Worm (Caenorhabditis elegans) whole organism, young adult: Measurements from ENCODE around the gene let-19.

Experiments used
- F23B12.7 ChIP-seq: sonication (generic microtip); optimal IDR thresholded peaks from 2 replicates; lab custom pipeline; 2017; ENCODE audit warnings: missing genetic modification characterization, mild to moderate bottlenecking, missing compliant biosample characterization, antibody characterized with exemption, moderate library complexity; ENCODE audit not compliant: insufficient read depth
- F33H1.4 ChIP-seq: fragments of 200-800 bp; sonication (Bioruptor generic); IDR thresholded peaks from 2 replicates; pipeline ENCODE4 v1.3.6; 2022; ENCODE audit warnings: missing genetic modification reagents, missing genetic modification characterization, missing compliant biosample characterization
- F39B2.1 ChIP-seq: fragments of 200-800 bp; sonication (Bioruptor generic); IDR thresholded peaks from 2 replicates; pipeline ENCODE4 v1.3.6; 2022; ENCODE audit warnings: missing genetic modification reagents, missing genetic modification characterization, missing compliant biosample characterization
- F49E8.2 ChIP-seq: sonication (generic microtip); optimal IDR thresholded peaks from 3 replicates; lab custom pipeline; 2017; ENCODE audit warnings: missing genetic modification characterization, mild to moderate bottlenecking, missing compliant biosample characterization, antibody characterized with exemption, moderate library complexity; ENCODE audit not compliant: insufficient read depth
- T07F8.4 ChIP-seq: sonication (generic microtip); optimal IDR thresholded peaks from 2 replicates; lab custom pipeline; 2016; ENCODE audit warnings: mild to moderate bottlenecking, missing genetic modification characterization, moderate library complexity, missing compliant biosample characterization
- Y53G8AR.9 ChIP-seq: fragments of 200-800 bp; sonication (Bioruptor generic); conservative IDR thresholded peaks from 2 replicates; pipeline ENCODE4 v1.3.6; 2022; ENCODE audit warnings: missing genetic modification reagents, missing genetic modification characterization, missing compliant biosample characterization
- Y67H2A.10 ChIP-seq: fragments of 200-800 bp; sonication (Bioruptor generic); conservative IDR thresholded peaks from 2 replicates; pipeline ENCODE4 v1.3.6; 2022; ENCODE audit warnings: missing genetic modification reagents, missing genetic modification characterization, missing compliant biosample characterization
- ama-1 ChIP-seq, 3 experiments: fragments of 150-350 bp in 1 of 3; sonication (generic microtip) in 2 of 3; optimal IDR thresholded peaks; 2 replicates each; lab custom pipeline; 2014 to 2018; ENCODE audit warnings: missing biosample characterization in 2 of 3, missing genetic modification characterization in 2 of 3, missing genetic modification reagents in 2 of 3
- aptf-2 ChIP-seq: fragments of 200-800 bp; sonication (Bioruptor generic); conservative IDR thresholded peaks from 2 replicates; pipeline ENCODE4 v1.3.6; 2022; ENCODE audit warnings: missing genetic modification reagents, missing genetic modification characterization, missing compliant biosample characterization
- aptf-3 ChIP-seq: fragments of 200-800 bp; sonication (Bioruptor generic); IDR thresholded peaks from 2 replicates; pipeline ENCODE4 v1.3.6; 2022; ENCODE audit warnings: missing genetic modification characterization, missing compliant biosample characterization
- attf-6 ChIP-seq: fragments of 200-800 bp; sonication (Bioruptor generic); IDR thresholded peaks from 2 replicates; pipeline ENCODE4 v1.3.6; 2022; ENCODE audit warnings: missing genetic modification reagents, missing genetic modification characterization, missing compliant biosample characterization
- ccch-3 ChIP-seq: fragments of 200-800 bp; sonication (Bioruptor generic); optimal IDR thresholded peaks from 2 replicates; lab custom pipeline; 2018; ENCODE audit warnings: mild to moderate bottlenecking, missing genetic modification characterization, missing compliant biosample characterization
- cebp-2 ChIP-seq: fragments of 200-800 bp; sonication (Bioruptor generic); IDR thresholded peaks from 2 replicates; pipeline ENCODE4 v1.3.6; 2022; ENCODE audit warnings: missing genetic modification characterization, missing compliant biosample characterization
- ceh-40 ChIP-seq: fragments of 200-800 bp; sonication (Bioruptor generic); IDR thresholded peaks from 2 replicates; pipeline ENCODE4 v1.3.6; 2022; ENCODE audit warnings: missing genetic modification characterization, missing compliant biosample characterization
- ceh-58 ChIP-seq: fragments of 200-800 bp; sonication (Bioruptor generic); IDR thresholded peaks from 2 replicates; pipeline ENCODE4 v1.3.6; 2022; ENCODE audit warnings: missing genetic modification characterization, missing compliant biosample characterization
- chd-7 ChIP-seq: sonication (generic microtip); optimal IDR thresholded peaks from 2 replicates; lab custom pipeline; 2016; ENCODE audit warnings: mild to moderate bottlenecking, missing genetic modification characterization, moderate library complexity, missing compliant biosample characterization
- dox-1 ChIP-seq: fragments of 200-800 bp; sonication (Bioruptor generic); IDR thresholded peaks from 2 replicates; pipeline ENCODE4 v1.3.6; 2022; ENCODE audit warnings: missing genetic modification reagents, missing genetic modification characterization, missing compliant biosample characterization
- dpl-1 ChIP-seq: fragments of 150-350 bp; optimal IDR thresholded peaks from 2 replicates; lab custom pipeline; 2014; ENCODE audit warnings: missing biosample characterization, missing genetic modification reagents, missing genetic modification characterization
- egrh-3 ChIP-seq: fragments of 200-800 bp; sonication (Bioruptor generic); IDR thresholded peaks from 2 replicates; pipeline ENCODE4 v1.3.6; 2022; ENCODE audit warnings: missing genetic modification reagents, missing genetic modification characterization, missing compliant biosample characterization
- him-1 ChIP-seq: sonication (generic microtip); optimal IDR thresholded peaks from 2 replicates; lab custom pipeline; 2016; ENCODE audit warnings: missing genotype, missing genetic modification reagents, missing genetic modification characterization, missing compliant biosample characterization
- hlh-26 ChIP-seq: fragments of 200-800 bp; sonication (Bioruptor generic); conservative IDR thresholded peaks from 2 replicates; pipeline ENCODE4 v1.3.6; 2022; ENCODE audit warnings: missing genetic modification reagents, missing genetic modification characterization, missing compliant biosample characterization
- hmg-1.2 ChIP-seq: fragments of 200-800 bp; sonication (Bioruptor generic); IDR thresholded peaks from 2 replicates; pipeline ENCODE4 v1.3.6; 2022; ENCODE audit warnings: missing genetic modification reagents, missing genetic modification characterization, missing compliant biosample characterization
- lag-1 ChIP-seq: fragments of 200-800 bp; sonication (Bioruptor generic); IDR thresholded peaks from 2 replicates; pipeline ENCODE4 v1.3.6; 2022; ENCODE audit warnings: missing genetic modification reagents, missing genetic modification characterization, missing compliant biosample characterization
- let-526 ChIP-seq: fragments of 200-800 bp; sonication (Bioruptor generic); IDR thresholded peaks from 2 replicates; pipeline ENCODE4 v1.3.6; 2022; ENCODE audit warnings: missing genetic modification reagents, missing genetic modification characterization, missing compliant biosample characterization
- lin-40 ChIP-seq: sonication (generic microtip); optimal IDR thresholded peaks from 2 replicates; lab custom pipeline; 2016; ENCODE audit warnings: missing genetic modification characterization, mild to moderate bottlenecking, missing compliant biosample characterization, missing genotype, missing genetic modification reagents
- lin-54 ChIP-seq: fragments of 200-800 bp; sonication (Bioruptor generic); optimal IDR thresholded peaks from 2 replicates; lab custom pipeline; 2018; ENCODE audit warnings: mild to moderate bottlenecking, missing genetic modification characterization, missing compliant biosample characterization
- lsl-1 ChIP-seq: fragments of 200-800 bp; sonication (Bioruptor generic); optimal IDR thresholded peaks from 2 replicates; lab custom pipeline; 2018; ENCODE audit warnings: mild to moderate bottlenecking, missing genetic modification characterization, moderate library complexity, missing compliant biosample characterization
- madf-10 ChIP-seq: sonication (generic microtip); optimal IDR thresholded peaks from 2 replicates; lab custom pipeline; 2016; ENCODE audit warnings: mild to moderate bottlenecking, missing genetic modification characterization, missing compliant biosample characterization
- madf-3 ChIP-seq: fragments of 200-800 bp; sonication (Bioruptor generic); IDR thresholded peaks from 2 replicates; pipeline ENCODE4 v1.3.6; 2022; ENCODE audit warnings: missing genetic modification reagents, missing genetic modification characterization, missing compliant biosample characterization
- madf-6 ChIP-seq: fragments of 200-800 bp; sonication (Bioruptor generic); IDR thresholded peaks from 2 replicates; pipeline ENCODE4 v1.3.6; 2022; ENCODE audit warnings: missing genetic modification reagents, missing genetic modification characterization, missing compliant biosample characterization
- mcd-1 ChIP-seq: fragments of 200-800 bp; sonication (Bioruptor generic); IDR thresholded peaks from 2 replicates; pipeline ENCODE4 v1.3.6; 2022; ENCODE audit warnings: missing genetic modification reagents, missing genetic modification characterization, missing compliant biosample characterization
- mxl-1 ChIP-seq: sonication (generic microtip); optimal IDR thresholded peaks from 2 replicates; lab custom pipeline; 2016; ENCODE audit warnings: missing genetic modification characterization, missing compliant biosample characterization
- nfya-1 ChIP-seq: sonication (generic microtip); optimal IDR thresholded peaks from 2 replicates; lab custom pipeline; 2017; ENCODE audit warnings: antibody characterized with exemption, missing compliant biosample characterization, missing genetic modification characterization, borderline replicate concordance; ENCODE audit not compliant: insufficient read depth
- nfyb-1 ChIP-seq: fragments of 200-800 bp; sonication (Bioruptor generic); IDR thresholded peaks from 2 replicates; pipeline ENCODE4 v1.3.6; 2022; ENCODE audit warnings: missing genetic modification reagents, missing genetic modification characterization, missing compliant biosample characterization
- nhr-27 ChIP-seq: fragments of 200-800 bp; sonication (Bioruptor generic); optimal IDR thresholded peaks from 2 replicates; lab custom pipeline; 2018; ENCODE audit warnings: mild to moderate bottlenecking, missing genetic modification characterization, moderate library complexity, missing compliant biosample characterization
- pbrm-1 ChIP-seq: fragments of 200-800 bp; sonication (Bioruptor generic); IDR thresholded peaks from 2 replicates; pipeline ENCODE4 v1.3.6; 2022; ENCODE audit warnings: missing genetic modification reagents, missing genetic modification characterization, missing compliant biosample characterization
- sptf-2 ChIP-seq: fragments of 200-800 bp; sonication (Bioruptor generic); optimal IDR thresholded peaks from 2 replicates; lab custom pipeline; 2018; ENCODE audit warnings: mild to moderate bottlenecking, missing genetic modification characterization, missing compliant biosample characterization
- unc-62 ChIP-seq: fragments of 150-350 bp; optimal IDR thresholded peaks from 2 replicates; lab custom pipeline; 2014; ENCODE audit warnings: missing biosample characterization, missing genetic modification reagents, missing genetic modification characterization
- ztf-22 ChIP-seq: fragments of 200-800 bp; sonication (Bioruptor generic); optimal IDR thresholded peaks from 2 replicates; lab custom pipeline; 2018; ENCODE audit warnings: mild to moderate bottlenecking, missing genetic modification characterization, moderate library complexity, missing compliant biosample characterization
- ztf-25 ChIP-seq: fragments of 200-800 bp; sonication (Bioruptor generic); IDR thresholded peaks from 2 replicates; pipeline ENCODE4 v1.3.6; 2022; ENCODE audit warnings: missing genetic modification reagents, missing genetic modification characterization, missing compliant biosample characterization
- ztf-26 ChIP-seq: sonication (generic microtip); optimal IDR thresholded peaks from 2 replicates; lab custom pipeline; 2017; ENCODE audit warnings: missing genetic modification characterization, missing compliant biosample characterization

let-19 gene

ce11 chrII:8766475-8766874 is 4.3 kb upstream of the let-19 start, which contains the start of the genes nsph-1.1 and K08F8.15:
Gene nsph-1.1, plus strand, starts transcription at chrII:8766775.
Gene K08F8.15, plus strand, starts transcription at chrII:8766809.
- no peak for TF ChIP-seq lin-54 (GFP tag; lab: Kevin White, UChicago)
- TF ChIP-seq F39B2.1 (GFP tag; lab: Robert Waterston, UW) = no peak
- no peak for TF ChIP-seq unc-62
- no peak for TF ChIP-seq chd-7
- TF ChIP-seq lsl-1 = no peak
- no peak for TF ChIP-seq hmg-1.2 (GFP tag; lab: Robert Waterston, UW)
- TF ChIP-seq him-1 (tag; lab: Kevin White, UChicago) = no peak
- TF ChIP-seq ceh-40 (GFP tag; lab: Robert Waterston, UW) = no peak
- TF ChIP-seq ceh-58 (GFP tag; lab: Robert Waterston, UW) = no peak

- TF ChIP-seq nfya-1 (tag; lab: Kevin White, UChicago) (no peak), Y53G8AR.9 (GFP tag; lab: Robert Waterston, UW) (no peak), lin-40 (tag; lab: Kevin White, UChicago) (no peak), T07F8.4 (tag; lab: Kevin White, UChicago) (no peak), sptf-2 (GFP tag; lab: Kevin White, UChicago) (no peak), F49E8.2 (tag; lab: Kevin White, UChicago) (no peak), hlh-26 (GFP tag; lab: Robert Waterston, UW) (no peak), ztf-22 (GFP tag; lab: Kevin White, UChicago) (no peak), nfyb-1 (GFP tag; lab: Robert Waterston, UW) (no peak), Y67H2A.10 (GFP tag; lab: Robert Waterston, UW) (no peak), attf-6 (GFP tag; lab: Robert Waterston, UW) (no peak), lag-1 (GFP tag; lab: Robert Waterston, UW) (no peak), ccch-3 (GFP tag; lab: Kevin White, UChicago) (no peak), ztf-26 (no peak), madf-3 (no peak), madf-6 (GFP tag; lab: Robert Waterston, UW) (no peak)
These were observed 3.9 kb upstream of the let-19 start, which contains the start of gene pah-1 for ce11 chrII:8766897-8767296. Gene pah-1, minus strand, starts transcription at chrII:8766997.

- TF ChIP-seq nhr-27 (tag; lab: Kevin White, UChicago) = no peak
- TF ChIP-seq hmg-1.2 (GFP tag; lab: Robert Waterston, UW) = peak; percentile 41; the same call in 1 of the 2 replicates
- TF ChIP-seq pbrm-1 (GFP tag; lab: Robert Waterston, UW) = no peak
- 0 out of 2 replicates have a peak, but pooled peaks have one; percentile 29 for TF ChIP-seq dox-1 (GFP tag; lab: Robert Waterston, UW)
- TF ChIP-seq madf-10 (tag; lab: Kevin White, UChicago) = peak; percentile 8
- peak; percentile 32 for TF ChIP-seq F23B12.7 (tag; lab: Kevin White, UChicago)
- TF ChIP-seq, all 124 proteins: peak for 4
These were observed 1.4 kb upstream of the let-19 start for ce11 chrII:8769375-8769774.

- TF ChIP-seq F33H1.4 (no peak), let-526 (GFP tag; lab: Robert Waterston, UW) (no peak), aptf-2 (no peak), nfyb-1 (GFP tag; lab: Robert Waterston, UW) (no peak), nhr-27 (tag; lab: Kevin White, UChicago) (no peak), egrh-3 (GFP tag; lab: Robert Waterston, UW) (no peak), mcd-1 (GFP tag; lab: Robert Waterston, UW) (no peak), ama-1 (optimal IDR thresholded peaks at IDR 0.05; lab: Kevin White, UChicago) (no peak), ama-1 (GFP tag; optimal IDR thresholded peaks at IDR 0.05; lab: Kevin White, UChicago) (no peak), hmg-1.2 (GFP tag; lab: Robert Waterston, UW) (no peak), dpl-1 (no peak), cebp-2 (GFP tag; lab: Robert Waterston, UW) (no peak), chd-7 (no peak), aptf-3 (no peak), ztf-25 (GFP tag; lab: Robert Waterston, UW) (no peak), mxl-1 (tag; lab: Kevin White, UChicago) (no peak)
- TF ChIP-seq, all 124 proteins: peak for 0
These were observed 5.7 kb downstream of the let-19 start for ce11 chrII:8776504-8776903.
